Fruit fly (Drosophila melanogaster) whole organism, embryonic: ENCODE results near the gene TwdlJ.

Experiments used
- Abd-B ChIP-seq: fragments of 200-800 bp; sonication (Bioruptor generic); optimal IDR thresholded peaks from 2 replicates; lab custom pipeline; 2018; ENCODE audit warnings: missing biosample characterization, mild to moderate bottlenecking, missing genetic modification characterization, moderate library complexity
- Blimp-1 ChIP-seq: fragments of 200-800 bp; sonication (Bioruptor generic); optimal IDR thresholded peaks from 3 replicates; lab custom pipeline; 2018; ENCODE audit warnings: missing biosample characterization, missing genetic modification characterization, mild to moderate bottlenecking, moderate library complexity, missing genetic modification reagents
- BtbVII ChIP-seq: fragments of 200-800 bp; sonication (Bioruptor generic); optimal IDR thresholded peaks from 3 replicates; lab custom pipeline; 2017; ENCODE audit warnings: missing biosample characterization, mild to moderate bottlenecking, missing genetic modification characterization
- CG10462 ChIP-seq: fragments of 200-800 bp; sonication (Bioruptor generic); optimal IDR thresholded peaks from 2 replicates; lab custom pipeline; 2016; ENCODE audit warnings: missing biosample characterization, missing genetic modification characterization
- CG13424 ChIP-seq: fragments of 200-800 bp; sonication (Bioruptor generic); optimal IDR thresholded peaks from 2 replicates; lab custom pipeline; 2019; ENCODE audit warnings: missing biosample characterization, mild to moderate bottlenecking, missing genetic modification characterization, moderate library complexity
- CG14050 ChIP-seq: fragments of 200-800 bp; sonication (Bioruptor generic); IDR thresholded peaks from 3 replicates; pipeline ENCODE4 v1.3.6; 2022; ENCODE audit warnings: missing biosample characterization, missing genetic modification characterization
- CG14710 ChIP-seq: fragments of 200-800 bp; sonication (Bioruptor generic); optimal IDR thresholded peaks from 3 replicates; lab custom pipeline; 2019; ENCODE audit warnings: missing biosample characterization, mild to moderate bottlenecking, missing genetic modification characterization, moderate library complexity
- CG15514 ChIP-seq: fragments of 200-800 bp; sonication (Bioruptor generic); optimal IDR thresholded peaks from 3 replicates; lab custom pipeline; 2017; ENCODE audit warnings: missing biosample characterization, missing genetic modification characterization, mild to moderate bottlenecking, moderate library complexity, missing genetic modification reagents
- CG16863 ChIP-seq: fragments of 200-800 bp; sonication (Bioruptor generic); optimal IDR thresholded peaks from 3 replicates; lab custom pipeline; 2016; ENCODE audit warnings: missing biosample characterization, missing genetic modification characterization
- CG4854 ChIP-seq: fragments of 200-800 bp; sonication (Bioruptor generic); optimal IDR thresholded peaks from 2 replicates; lab custom pipeline; 2016; ENCODE audit warnings: missing biosample characterization, missing genetic modification characterization, inconsistent platforms
- CG7556 ChIP-seq: fragments of 200-800 bp; sonication (Bioruptor generic); optimal IDR thresholded peaks from 2 replicates; lab custom pipeline; 2017; ENCODE audit warnings: missing biosample characterization, mild to moderate bottlenecking, missing genetic modification characterization
- CG7786 ChIP-seq: fragments of 200-800 bp; sonication (Bioruptor generic); optimal IDR thresholded peaks from 2 replicates; lab custom pipeline; 2016; ENCODE audit warnings: missing biosample characterization, missing genetic modification characterization
- CG8388 ChIP-seq: fragments of 200-800 bp; sonication (Bioruptor generic); optimal IDR thresholded peaks from 2 replicates; lab custom pipeline; 2019; ENCODE audit warnings: missing biosample characterization, mild to moderate bottlenecking, missing genetic modification characterization, moderate library complexity
- CG8944 ChIP-seq: fragments of 200-800 bp; sonication (Bioruptor generic); optimal IDR thresholded peaks from 3 replicates; lab custom pipeline; 2016; ENCODE audit warnings: missing biosample characterization, missing genetic modification characterization
- Dref ChIP-seq: fragments of 200-800 bp; sonication (Bioruptor generic); IDR thresholded peaks from 2 replicates; pipeline ENCODE4 v1.3.6; 2022; ENCODE audit warnings: missing biosample characterization, missing genetic modification characterization
- E2f2 ChIP-seq: fragments of 200-800 bp; sonication (Bioruptor generic); IDR thresholded peaks from 2 replicates; pipeline ENCODE4 v1.3.6; 2022; ENCODE audit warnings: missing biosample characterization, missing genetic modification characterization
- Elba2 ChIP-seq: fragments of 200-800 bp; sonication (Bioruptor generic); optimal IDR thresholded peaks from 3 replicates; lab custom pipeline; 2016; ENCODE audit warnings: missing biosample characterization, missing genetic modification characterization
- Ets65A ChIP-seq: fragments of 200-800 bp; sonication (Bioruptor generic); peaks from one replicate; lab custom pipeline; 2016; ENCODE audit warnings: missing biosample characterization, missing genetic modification characterization
- H2.0 ChIP-seq: fragments of 200-800 bp; sonication (Bioruptor generic); IDR thresholded peaks from 2 replicates; pipeline ENCODE4 v1.3.6; 2022; ENCODE audit warnings: missing biosample characterization, missing genetic modification characterization
- Mes4 ChIP-seq: fragments of 200-800 bp; sonication (Bioruptor generic); optimal IDR thresholded peaks from 2 replicates; lab custom pipeline; 2016; ENCODE audit warnings: missing biosample characterization, missing genetic modification characterization
- Nf-YC ChIP-seq: fragments of 200-800 bp; optimal IDR thresholded peaks from 3 replicates; lab custom pipeline; 2019; ENCODE audit warnings: missing biosample characterization, mild to moderate bottlenecking, missing genetic modification characterization, moderate library complexity
- Ptx1 ChIP-seq: fragments of 200-800 bp; sonication (Bioruptor generic); IDR thresholded peaks from 2 replicates; pipeline ENCODE4 v1.3.6; 2022; ENCODE audit warnings: missing biosample characterization, missing genetic modification characterization
- bab2 ChIP-seq: fragments of 200-800 bp; sonication (Bioruptor generic); optimal IDR thresholded peaks from 2 replicates; lab custom pipeline; 2016; ENCODE audit warnings: missing biosample characterization, missing genetic modification characterization
- bsh ChIP-seq, 2 experiments: fragments of 200-800 bp; sonication (Bioruptor generic); optimal IDR thresholded peaks; 2 replicates each; lab custom pipeline; 2017 to 2018; ENCODE audit warnings: mild to moderate bottlenecking in 2 of 2, missing biosample characterization in 2 of 2, missing genetic modification characterization in 2 of 2, moderate library complexity in 1 of 2
- chinmo ChIP-seq: fragments of 200-800 bp; sonication (Bioruptor generic); IDR thresholded peaks from 4 replicates; pipeline ENCODE4 v1.3.6; 2022; ENCODE audit warnings: missing biosample characterization, missing genetic modification characterization; ENCODE audit not compliant: partially characterized antibody
- crol ChIP-seq: fragments of 200-800 bp; sonication (Bioruptor generic); IDR thresholded peaks from 2 replicates; pipeline ENCODE4 v1.3.6; 2022; ENCODE audit warnings: missing biosample characterization, missing genetic modification characterization
- disco-r ChIP-seq: fragments of 200-800 bp; sonication (Bioruptor generic); optimal IDR thresholded peaks from 2 replicates; lab custom pipeline; 2016; ENCODE audit warnings: missing biosample characterization, missing genetic modification characterization
- en ChIP-seq: fragments of 200-800 bp; sonication (Bioruptor generic); optimal IDR thresholded peaks from 2 replicates; lab custom pipeline; 2016; ENCODE audit warnings: missing biosample characterization, missing genetic modification characterization
- fru ChIP-seq: fragments of >200 bp; optimal IDR thresholded peaks from 2 replicates; lab custom pipeline; 2017
- gcm2 ChIP-seq: fragments of 200-800 bp; sonication (Bioruptor generic); optimal IDR thresholded peaks from 2 replicates; lab custom pipeline; 2016; ENCODE audit warnings: missing biosample characterization, missing genetic modification characterization
- gsb-n ChIP-seq: fragments of 200-800 bp; sonication (Bioruptor generic); optimal IDR thresholded peaks from 3 replicates; lab custom pipeline; 2018; ENCODE audit warnings: missing biosample characterization, mild to moderate bottlenecking, missing genetic modification characterization
- h ChIP-seq: fragments of >200 bp; optimal IDR thresholded peaks from 2 replicates; lab custom pipeline; 2017
- psq ChIP-seq: fragments of 200-800 bp; sonication (Bioruptor generic); optimal IDR thresholded peaks from 2 replicates; lab custom pipeline; 2017; ENCODE audit warnings: missing biosample characterization, missing genetic modification characterization
- run ChIP-seq: fragments of 200-800 bp; sonication (Bioruptor generic); optimal IDR thresholded peaks from 3 replicates; lab custom pipeline; 2018; ENCODE audit warnings: missing biosample characterization, mild to moderate bottlenecking, missing genetic modification characterization
- sd ChIP-seq: fragments of 200-800 bp; sonication (Bioruptor generic); optimal IDR thresholded peaks from 3 replicates; lab custom pipeline; 2018; ENCODE audit warnings: missing biosample characterization, mild to moderate bottlenecking, missing genetic modification characterization, moderate library complexity
- slp2 ChIP-seq: fragments of 200-800 bp; sonication (Bioruptor generic); optimal IDR thresholded peaks from 2 replicates; lab custom pipeline; 2016; ENCODE audit warnings: missing biosample characterization, missing genetic modification characterization
- sug ChIP-seq: fragments of 200-800 bp; optimal IDR thresholded peaks from 2 replicates; lab custom pipeline; 2019; ENCODE audit warnings: missing biosample characterization, mild to moderate bottlenecking, missing genetic modification characterization, moderate library complexity
- unpg ChIP-seq: fragments of 200-800 bp; sonication (Bioruptor generic); optimal IDR thresholded peaks from 3 replicates; lab custom pipeline; 2018; ENCODE audit warnings: missing biosample characterization, mild to moderate bottlenecking, missing genetic modification characterization, moderate library complexity

Gene TwdlJ

dm6 chr3R:26621314-26621813 is 8.4 kb upstream of the TwdlJ start, which contains the start of gene TwdlP (continued):
- TF ChIP-seq CG8388 (no peak), en (GFP tag; lab: Kevin White, UChicago) (no peak), h (lab: Kevin White, UChicago) (no peak), psq (no peak), Mes4 (no peak), unpg (GFP tag; lab: Kevin White, UChicago) (no peak), bsh (GFP tag; optimal IDR thresholded peaks at IDR 0.05; lab: Kevin White, UChicago) (no peak), crol (GFP tag; lab: Robert Waterston, UW) (no peak), CG13424 (tag; lab: Kevin White, UChicago) (no peak), CG16863 (GFP tag; lab: Kevin White, UChicago) (no peak), slp2 (GFP tag; lab: Kevin White, UChicago) (no peak), gsb-n (no peak), CG15514 (GFP tag; lab: Kevin White, UChicago) (no peak)

dm6 chr3R:26623493-26623956 is 6.2 kb upstream of the TwdlJ start, which contains the start of gene TwdlB:
Gene TwdlB (minus strand): TSS chr3R:26623543.
- TF ChIP-seq CG4854 (no peak), fru (lab: Kevin White, UChicago) (no peak), run (no peak), CG10462 (GFP tag; lab: Kevin White, UChicago) (no peak), sug (no peak), E2f2 (GFP tag; lab: Robert Waterston, UW) (no peak), Nf-YC (tag; lab: Kevin White, UChicago) (no peak), sd (tag; lab: Kevin White, UChicago) (peak; percentile 65), chinmo (GFP tag; lab: Robert Waterston, UW) (peak; percentile 57; the same call in 1 of the 4 replicates), CG7556 (GFP tag; lab: Kevin White, UChicago) (no peak), CG7786 (GFP tag; lab: Kevin White, UChicago) (no peak), Dref (no peak), Elba2 (no peak), gcm2 (GFP tag; lab: Kevin White, UChicago) (no peak), Blimp-1 (GFP tag; lab: Kevin White, UChicago) (no peak), CG8944 (GFP tag; lab: Kevin White, UChicago) (no peak), CG14710 (tag; lab: Kevin White, UChicago) (no peak), CG14050 (no peak), H2.0 (GFP tag; lab: Robert Waterston, UW) (0 out of 2 replicates have a peak, but pooled peaks have one; percentile 25), bab2 (GFP tag; lab: Kevin White, UChicago) (no peak)

DNA sequence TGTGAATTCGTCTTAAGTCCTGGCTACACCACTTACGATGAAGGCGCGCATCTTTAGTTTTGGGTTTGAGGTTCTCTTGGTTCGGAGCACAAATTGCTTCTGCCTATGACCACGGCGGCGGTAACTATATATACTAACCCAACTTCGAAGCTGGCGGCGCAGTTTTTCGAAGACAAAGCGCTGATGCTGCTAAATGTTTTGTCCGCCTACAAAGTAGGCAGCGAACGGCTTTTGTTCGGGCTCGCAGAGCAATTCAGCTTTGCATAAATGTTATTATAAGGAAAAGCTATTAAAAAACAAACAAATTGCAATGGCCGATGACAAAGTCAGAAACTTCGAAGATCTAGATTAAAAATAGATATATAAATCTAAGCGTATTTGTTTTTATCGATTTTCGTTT is 4.2 kb upstream of the TwdlJ start, which contains the start of gene TwdlL:
TSS of gene TwdlL (minus strand) at position 101 of the 400 bp plus-strand sequence.
- peak; percentile 22 for TF ChIP-seq Ets65A (GFP tag; lab: Kevin White, UChicago)
- TF ChIP-seq disco-r (GFP tag; lab: Kevin White, UChicago), result no peak
- TF ChIP-seq Abd-B, result no peak
- no peak for TF ChIP-seq Ptx1 (GFP tag; lab: Robert Waterston, UW)

DNA sequence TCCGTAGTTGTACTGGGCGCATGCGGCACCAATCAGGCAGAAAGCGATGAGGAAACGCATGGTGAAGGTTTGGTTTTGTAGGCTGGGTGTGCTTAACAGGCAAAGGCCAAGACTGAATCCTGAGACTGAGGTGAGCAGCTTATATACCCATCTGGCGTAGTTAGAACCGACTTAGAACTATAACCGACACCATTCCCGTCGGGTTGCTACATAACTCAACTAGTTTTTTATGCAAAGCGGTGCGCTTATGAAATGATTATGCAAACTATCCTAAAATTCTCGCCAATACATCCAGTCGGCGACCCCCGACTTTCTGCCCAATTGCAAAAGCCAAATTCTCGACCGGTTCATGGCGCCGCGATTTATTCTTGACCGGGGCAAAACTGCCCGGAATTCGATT is 3.1 kb upstream of the TwdlJ start, which contains the start of gene TwdlO:
TSS of gene TwdlO (minus strand) at position 101 of the 400 bp plus-strand sequence.
- TF ChIP-seq Ets65A (GFP tag; lab: Kevin White, UChicago) (peak; percentile 77), CG15514 (GFP tag; lab: Kevin White, UChicago) (no peak), BtbVII (GFP tag; lab: Kevin White, UChicago) (no peak)
